Fruit fly (Drosophila melanogaster) Kc167 (cell line): ENCODE data around the gene CG14223.

ENCODE experiments used
- Myc ChIP-seq: fragments of >200 bp; optimal IDR thresholded peaks from 2 replicates; lab custom pipeline; 2017; ENCODE audit warnings: missing external identifiers
- Sin3A ChIP-seq: fragments of >200 bp; optimal IDR thresholded peaks from 2 replicates; lab custom pipeline; 2018; ENCODE audit warnings: missing external identifiers
- h ChIP-seq: fragments of >200 bp; optimal IDR thresholded peaks from 3 replicates; lab custom pipeline; 2018; ENCODE audit warnings: missing external identifiers
- insv ChIP-seq: fragments of >200 bp; optimal IDR thresholded peaks from 3 replicates; lab custom pipeline; 2018; ENCODE audit warnings: missing external identifiers
- psq ChIP-seq: fragments of >200 bp; optimal IDR thresholded peaks from 2 replicates; lab custom pipeline; 2017; ENCODE audit warnings: missing external identifiers
- ttk ChIP-seq: sonication (Bioruptor generic); optimal IDR thresholded peaks from 2 replicates; lab custom pipeline; 2017; ENCODE audit warnings: missing external identifiers

- no peak for TF ChIP-seq Sin3A (lab: Kevin White, UChicago)
- TF ChIP-seq psq (lab: Kevin White, UChicago): no peak
- no peak for TF ChIP-seq h
- no peak for TF ChIP-seq ttk (lab: Kevin White, UChicago)
- TF ChIP-seq Myc (lab: Kevin White, UChicago): no peak
- TF ChIP-seq insv (lab: Kevin White, UChicago): no peak
Measured at dm6 chrX:19625405-19625804, 38.4 kb downstream of the CG14223 start, which contains the start of gene CG14212.
